Worm (Caenorhabditis elegans) whole organism, L4 larva: ENCODE data around the gene C54D10.10.

Source experiments
- F44E2.7 ChIP-seq: fragments of 200-800 bp; sonication (Bioruptor generic); IDR thresholded peaks from 2 replicates; pipeline ENCODE4 v2.1.2; 2022; ENCODE audit warnings: missing genetic modification characterization, missing compliant biosample characterization
- F49E8.2 ChIP-seq: sonication (generic microtip); optimal IDR thresholded peaks from 2 replicates; lab custom pipeline; 2016; ENCODE audit warnings: missing compliant biosample characterization, mild to moderate bottlenecking, missing genetic modification characterization, borderline replicate concordance
- T26A8.4 ChIP-seq: fragments of 200-800 bp; sonication (Bioruptor generic); IDR thresholded peaks from 2 replicates; pipeline ENCODE4 v1.3.6; 2022; ENCODE audit warnings: missing genetic modification characterization, missing compliant biosample characterization
- Y105C5A.15 ChIP-seq: fragments of 200-800 bp; sonication (Bioruptor generic); IDR thresholded peaks from 2 replicates; pipeline ENCODE4 v1.3.6; 2022; ENCODE audit warnings: missing genetic modification characterization, missing compliant biosample characterization
- Y5F2A.4 ChIP-seq: fragments of 200-800 bp; sonication (Bioruptor generic); optimal IDR thresholded peaks from 2 replicates; lab custom pipeline; 2018; ENCODE audit warnings: mild to moderate bottlenecking, missing genetic modification characterization, missing compliant biosample characterization
- Y75B8A.6 ChIP-seq: fragments of 200-800 bp; sonication (Bioruptor generic); IDR thresholded peaks from 2 replicates; pipeline ENCODE4 v1.3.6; 2022; ENCODE audit warnings: missing genetic modification reagents, missing genetic modification characterization, missing compliant biosample characterization
- ZK546.5 ChIP-seq, 2 experiments: sonication (generic microtip); optimal IDR thresholded peaks; 2 replicates each; lab custom pipeline; 2017; ENCODE audit warnings: missing biosample characterization in 2 of 2, missing genetic modification characterization in 2 of 2
- aha-1 ChIP-seq: fragments of 150-350 bp; peaks from one replicate; lab custom pipeline; 2014; ENCODE audit warnings: missing biosample characterization, missing genetic modification characterization
- aly-2 ChIP-seq: sonication (generic microtip); optimal IDR thresholded peaks from 2 replicates; lab custom pipeline; 2018; ENCODE audit warnings: missing biosample characterization, missing genetic modification characterization
- arid-1 ChIP-seq: fragments of 200-800 bp; sonication (Bioruptor generic); conservative IDR thresholded peaks from 2 replicates; pipeline ENCODE4 v1.3.6; 2022; ENCODE audit warnings: missing genetic modification reagents, missing genetic modification characterization, missing compliant biosample characterization
- attf-4 ChIP-seq: sonication (generic microtip); optimal IDR thresholded peaks from 3 replicates; lab custom pipeline; 2017; ENCODE audit warnings: missing biosample characterization, missing genetic modification characterization
- ceh-32 ChIP-seq: sonication (generic microtip); optimal IDR thresholded peaks from 2 replicates; lab custom pipeline; 2016; ENCODE audit warnings: mild to moderate bottlenecking, missing genetic modification characterization, missing compliant biosample characterization; ENCODE audit not compliant: poor library complexity
- ces-1 ChIP-seq: fragments of 150-350 bp; sonication (generic microtip); optimal IDR thresholded peaks from 4 replicates; lab custom pipeline; 2014; ENCODE audit warnings: missing biosample characterization, missing genetic modification reagents, missing genetic modification characterization
- ctbp-1 ChIP-seq: fragments of 200-800 bp; sonication (Bioruptor generic); IDR thresholded peaks from 2 replicates; pipeline ENCODE4 v1.3.6; 2022; ENCODE audit warnings: missing genetic modification reagents, missing genetic modification characterization, missing compliant biosample characterization
- daf-16 ChIP-seq, 3 experiments: sonication (generic microtip); optimal IDR thresholded peaks; 2 replicates each; lab custom pipeline; 2016 to 2017; ENCODE audit warnings: missing genetic modification characterization in 3 of 3, missing genetic modification reagents in 3 of 3, mild to moderate bottlenecking in 2 of 3, missing compliant biosample characterization in 2 of 3, missing biosample characterization in 1 of 3, moderate library complexity in 1 of 3
- dmd-6 ChIP-seq: fragments of 200-800 bp; sonication (Bioruptor generic); IDR thresholded peaks from 2 replicates; pipeline ENCODE4 v1.3.6; 2022; ENCODE audit warnings: missing genetic modification reagents, missing genetic modification characterization, missing compliant biosample characterization
- dmd-8 ChIP-seq: fragments of 200-800 bp; sonication (Bioruptor generic); IDR thresholded peaks from 2 replicates; pipeline ENCODE4 v1.3.6; 2022; ENCODE audit warnings: missing genetic modification characterization, missing compliant biosample characterization
- dve-1 ChIP-seq: sonication (generic microtip); optimal IDR thresholded peaks from 2 replicates; lab custom pipeline; 2017; ENCODE audit warnings: antibody characterized with exemption, mild to moderate bottlenecking, missing genetic modification characterization, missing compliant biosample characterization; ENCODE audit not compliant: insufficient read depth
- hif-1 ChIP-seq, 2 experiments: sonication (generic microtip); optimal IDR thresholded peaks; 2 replicates each; lab custom pipeline; 2016 to 2017; ENCODE audit warnings: missing compliant biosample characterization in 2 of 2, missing genetic modification characterization in 2 of 2, missing genetic modification reagents in 2 of 2, missing genotype in 2 of 2, mild to moderate bottlenecking in 1 of 2
- hlh-11 ChIP-seq: fragments of 200-800 bp; sonication (Bioruptor generic); optimal IDR thresholded peaks from 2 replicates; lab custom pipeline; 2018; ENCODE audit warnings: mild to moderate bottlenecking, missing genetic modification characterization, missing compliant biosample characterization
- hmg-1.1 ChIP-seq: fragments of 200-800 bp; sonication (Bioruptor generic); IDR thresholded peaks from 2 replicates; pipeline ENCODE4 v1.3.6; 2022; ENCODE audit warnings: missing genetic modification reagents, missing genetic modification characterization, missing compliant biosample characterization
- jun-1 ChIP-seq: fragments of 150-350 bp; optimal IDR thresholded peaks from 2 replicates; lab custom pipeline; 2014; ENCODE audit warnings: missing biosample characterization, missing genetic modification reagents, missing genetic modification characterization
- lim-7 ChIP-seq: fragments of 200-800 bp; sonication (Bioruptor generic); IDR thresholded peaks from 2 replicates; pipeline ENCODE4 v1.3.6; 2022; ENCODE audit warnings: missing genetic modification characterization, missing compliant biosample characterization
- lin-13 ChIP-seq: fragments of 150-350 bp; optimal IDR thresholded peaks from 2 replicates; lab custom pipeline; 2014; ENCODE audit warnings: missing biosample characterization, missing genetic modification reagents, missing genetic modification characterization
- mep-1 ChIP-seq: fragments of 150-350 bp; sonication (generic microtip); optimal IDR thresholded peaks from 3 replicates; lab custom pipeline; 2014; ENCODE audit warnings: missing biosample characterization, missing genetic modification characterization
- mes-2 ChIP-seq: sonication (generic microtip); optimal IDR thresholded peaks from 2 replicates; lab custom pipeline; 2016; ENCODE audit warnings: missing genotype, mild to moderate bottlenecking, missing genetic modification characterization, missing compliant biosample characterization; ENCODE audit not compliant: poor library complexity, severe bottlenecking
- nhr-11 ChIP-seq: fragments of 150-350 bp; optimal IDR thresholded peaks from 2 replicates; lab custom pipeline; 2014; ENCODE audit warnings: missing biosample characterization, missing genetic modification characterization
- nhr-237 ChIP-seq: sonication (generic microtip); optimal IDR thresholded peaks from 2 replicates; lab custom pipeline; 2017; ENCODE audit warnings: missing biosample characterization, missing genetic modification characterization
- nhr-28 ChIP-seq: fragments of 150-350 bp; optimal IDR thresholded peaks from 2 replicates; lab custom pipeline; 2014; ENCODE audit warnings: missing biosample characterization, missing genetic modification characterization
- nhr-42 ChIP-seq: fragments of 200-800 bp; sonication (Bioruptor generic); IDR thresholded peaks from 2 replicates; pipeline ENCODE4 v1.3.6; 2022; ENCODE audit warnings: missing genetic modification characterization, missing compliant biosample characterization
- nhr-77 ChIP-seq: fragments of 150-350 bp; optimal IDR thresholded peaks from 2 replicates; lab custom pipeline; 2014; ENCODE audit warnings: missing biosample characterization, missing genetic modification characterization
- pha-4 ChIP-seq, 2 experiments: fragments of 150-350 bp in 1 of 2; fragments of 200-800 bp in 1 of 2; sonication (Bioruptor generic) in 1 of 2; IDR thresholded peaks in 1 of 2; optimal IDR thresholded peaks in 1 of 2; 2 replicates each; pipeline versions ENCODE4 v1.3.6 to Lab custom; 2014 to 2022; ENCODE audit warnings: missing genetic modification characterization in 2 of 2, missing genetic modification reagents in 2 of 2, missing biosample characterization in 1 of 2, missing compliant biosample characterization in 1 of 2
- sdz-12 ChIP-seq: fragments of 200-800 bp; sonication (Bioruptor generic); optimal IDR thresholded peaks from 2 replicates; lab custom pipeline; 2018; ENCODE audit warnings: mild to moderate bottlenecking, missing genetic modification characterization, missing compliant biosample characterization
- set-16 ChIP-seq: fragments of 200-800 bp; sonication (Bioruptor generic); IDR thresholded peaks from 2 replicates; pipeline ENCODE4 v1.3.6; 2022; ENCODE audit warnings: missing genetic modification reagents, missing genetic modification characterization, missing compliant biosample characterization
- skn-1 ChIP-seq: fragments of 150-350 bp; optimal IDR thresholded peaks from 2 replicates; lab custom pipeline; 2014; ENCODE audit warnings: missing biosample characterization, missing genetic modification characterization
- tra-1 ChIP-seq: fragments of 200-800 bp; sonication (Bioruptor generic); IDR thresholded peaks from 2 replicates; pipeline ENCODE4 v1.3.6; 2022; ENCODE audit warnings: missing genetic modification reagents, missing genetic modification characterization, missing compliant biosample characterization
- unc-130 ChIP-seq: sonication (generic microtip); optimal IDR thresholded peaks from 2 replicates; lab custom pipeline; 2016; ENCODE audit warnings: missing genetic modification reagents, missing genetic modification characterization, missing compliant biosample characterization
- unc-62 ChIP-seq, 3 experiments: fragments of 150-350 bp in 1 of 3; sonication (generic microtip); optimal IDR thresholded peaks in 2 of 3; peaks in 1 of 3; 1 replicate in 1 of 3; 2 replicates in 2 of 3; lab custom pipeline; 2014 to 2017; ENCODE audit warnings: missing biosample characterization in 3 of 3, missing genetic modification characterization in 3 of 3, missing genetic modification reagents in 3 of 3, missing genotype in 1 of 3
- vab-7 ChIP-seq: fragments of 200-800 bp; sonication (Bioruptor generic); IDR thresholded peaks from 2 replicates; pipeline ENCODE4 v1.3.6; 2022; ENCODE audit warnings: missing genetic modification reagents, missing genetic modification characterization, missing compliant biosample characterization
- zfp-3 ChIP-seq: fragments of 200-800 bp; sonication (Bioruptor generic); conservative IDR thresholded peaks from 2 replicates; pipeline ENCODE4 v1.3.6; 2022; ENCODE audit warnings: missing genetic modification reagents, missing genetic modification characterization, missing compliant biosample characterization
- zip-11 ChIP-seq: fragments of 200-800 bp; sonication (Bioruptor generic); IDR thresholded peaks from 2 replicates; pipeline ENCODE4 v1.3.6; 2022; ENCODE audit warnings: missing genetic modification characterization, missing compliant biosample characterization
- zip-2 ChIP-seq: fragments of 150-350 bp; optimal IDR thresholded peaks from 2 replicates; lab custom pipeline; 2014; ENCODE audit warnings: missing biosample characterization, missing genetic modification characterization
- ztf-11 ChIP-seq: fragments of 150-350 bp; optimal IDR thresholded peaks from 2 replicates; lab custom pipeline; 2014; ENCODE audit warnings: missing biosample characterization, missing genetic modification characterization
- ztf-7 ChIP-seq: fragments of 150-350 bp; optimal IDR thresholded peaks from 2 replicates; lab custom pipeline; 2014; ENCODE audit warnings: missing biosample characterization, missing genetic modification characterization

C54D10.10 gene

DNA sequence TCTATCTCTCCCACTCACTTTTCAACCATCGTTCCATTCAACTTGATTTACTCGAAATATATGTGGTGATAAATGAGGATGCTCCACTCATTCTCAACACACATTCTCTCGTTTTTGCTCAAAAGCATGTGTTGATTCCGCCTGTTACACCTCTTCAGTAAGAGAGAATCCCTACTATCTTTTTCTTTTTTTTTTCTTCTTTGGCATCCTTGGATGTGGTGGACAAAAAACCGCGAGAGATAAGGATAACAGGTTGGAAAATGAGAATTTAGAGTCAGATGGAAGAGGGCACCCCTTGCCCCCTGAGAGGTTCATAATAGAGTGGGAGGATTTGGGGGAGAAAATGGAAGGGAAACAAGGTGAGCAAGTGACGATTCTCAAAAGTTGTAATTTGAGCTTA is 29.2 kb upstream of the C54D10.10 start:
- TF ChIP-seq aha-1 (no peak), Y5F2A.4 (no peak), Y105C5A.15 (GFP tag; lab: Robert Waterston, UW) (no peak), nhr-42 (GFP tag; lab: Robert Waterston, UW) (no peak), nhr-11 (tag; lab: Kevin White, UChicago) (peak; percentile 56), hmg-1.1 (0 out of 2 replicates have a peak, but pooled peaks have one; percentile 19), attf-4 (tag; lab: Kevin White, UChicago) (no peak), daf-16 (GFP tag; optimal IDR thresholded peaks at IDR 0.05; lab: Kevin White, UChicago) (peak in 1 of 2 experiments; percentile 86), daf-16 (tag; optimal IDR thresholded peaks at IDR 0.05; lab: Kevin White, UChicago) (no peak), lim-7 (GFP tag; lab: Robert Waterston, UW) (no peak), sdz-12 (no peak), hif-1 (tag; optimal IDR thresholded peaks at IDR 0.05; lab: Kevin White, UChicago) (no peak), hlh-11 (tag; lab: Kevin White, UChicago) (peak; percentile 61), vab-7 (no peak), mep-1 (tag; lab: Kevin White, UChicago) (no peak), ctbp-1 (GFP tag; lab: Robert Waterston, UW) (0 out of 2 replicates have a peak, but pooled peaks have one; percentile 34), ZK546.5 (tag; optimal IDR thresholded peaks at IDR 0.05; lab: Kevin White, UChicago) (no peak), dmd-8 (GFP tag; lab: Robert Waterston, UW) (0 out of 2 replicates have a peak, but pooled peaks have one; percentile 33), lin-13 (GFP tag; lab: Kevin White, UChicago) (no peak)
- TF ChIP-seq, all 104 proteins: peak for 6

ce11 chrV:12478111-12478510 is 28.3 kb upstream of the C54D10.10 start, which contains the start of gene atn-1:
atn-1 (plus strand) TSS chrV:12478411.
- TF ChIP-seq pha-4 (GFP tag; IDR thresholded peaks at IDR 0.05; lab: Robert Waterston, UW) (no peak), pha-4 (tag; optimal IDR thresholded peaks at IDR 0.05; lab: Kevin White, UChicago) (no peak), zfp-3 (no peak), unc-62 (GFP tag; optimal IDR thresholded peaks at IDR 0.05 in 1 of 2; lab: Kevin White, UChicago) (peak in 1 of 2 experiments; percentile 41), unc-62 (tag; optimal IDR thresholded peaks at IDR 0.05; lab: Kevin White, UChicago) (no peak), T26A8.4 (GFP tag; lab: Robert Waterston, UW) (no peak), ztf-11 (tag; lab: Kevin White, UChicago) (no peak), aha-1 (peak; percentile 59)

ce11 chrV:12477139-12477538 is 27.3 kb upstream of the C54D10.10 start:
- no peak for TF ChIP-seq nhr-77
- TF ChIP-seq dve-1 (tag; lab: Kevin White, UChicago), result no peak
- TF ChIP-seq arid-1 (GFP tag; lab: Robert Waterston, UW), result no peak
- TF ChIP-seq hmg-1.1, result no peak
- TF ChIP-seq tra-1 (GFP tag; lab: Robert Waterston, UW), result no peak
- no peak for TF ChIP-seq nhr-28 (tag; lab: Kevin White, UChicago)
- TF ChIP-seq Y105C5A.15 (GFP tag; lab: Robert Waterston, UW), result no peak
- TF ChIP-seq zip-2 (tag; lab: Kevin White, UChicago), result no peak
- peak; percentile 54 for TF ChIP-seq set-16 (GFP tag; lab: Robert Waterston, UW)
- no peak for TF ChIP-seq vab-7
- 0 out of 2 replicates have a peak, but pooled peaks have one; percentile 10 for TF ChIP-seq ctbp-1 (GFP tag; lab: Robert Waterston, UW)
- TF ChIP-seq mep-1 (tag; lab: Kevin White, UChicago), result no peak
- no peak for TF ChIP-seq F44E2.7 (GFP tag; lab: Robert Waterston, UW)
- no peak for TF ChIP-seq dmd-6
- no peak for TF ChIP-seq jun-1 (tag; lab: Kevin White, UChicago)
- TF ChIP-seq F49E8.2, result no peak
- TF ChIP-seq aly-2 (tag; lab: Kevin White, UChicago), result no peak
- no peak for TF ChIP-seq ces-1 (GFP tag; lab: Kevin White, UChicago)
- no peak for TF ChIP-seq ceh-32 (tag; lab: Kevin White, UChicago)
- peak in 1 of 2 experiments; percentile 65 for TF ChIP-seq unc-62 (GFP tag; optimal IDR thresholded peaks at IDR 0.05 in 1 of 2; lab: Kevin White, UChicago)
- TF ChIP-seq unc-62 (tag; optimal IDR thresholded peaks at IDR 0.05; lab: Kevin White, UChicago), result no peak
- TF ChIP-seq ztf-7 (tag; lab: Kevin White, UChicago), result no peak
- no peak for TF ChIP-seq Y75B8A.6 (GFP tag; lab: Robert Waterston, UW)
- no peak for TF ChIP-seq skn-1 (tag; lab: Kevin White, UChicago)
- no peak for TF ChIP-seq ZK546.5 (tag; optimal IDR thresholded peaks at IDR 0.05; lab: Kevin White, UChicago)
- TF ChIP-seq Y5F2A.4, result no peak
- no peak for TF ChIP-seq ztf-11 (tag; lab: Kevin White, UChicago)
- TF ChIP-seq unc-130, result no peak
- no peak for TF ChIP-seq nhr-237 (tag; lab: Kevin White, UChicago)
- peak in 1 of 2 experiments; percentile 12 for TF ChIP-seq daf-16 (GFP tag; optimal IDR thresholded peaks at IDR 0.05; lab: Kevin White, UChicago)
- no peak for TF ChIP-seq daf-16 (tag; optimal IDR thresholded peaks at IDR 0.05; lab: Kevin White, UChicago)
- TF ChIP-seq mes-2 (tag; lab: Kevin White, UChicago), result no peak
- no peak for TF ChIP-seq zip-11 (GFP tag; lab: Robert Waterston, UW)
